Fruit fly (Drosophila melanogaster) whole organism: ENCODE results near the gene beat-Ib.

Experiments used
- CG8478 ChIP-seq: fragments of >200 bp; optimal IDR thresholded peaks from 2 replicates; lab custom pipeline; 2018; ENCODE audit warnings: inconsistent platforms
- Dll ChIP-seq: fragments of >200 bp; optimal IDR thresholded peaks from 2 replicates; lab custom pipeline; 2017
- EcR ChIP-seq, 2 experiments: fragments of >200 bp; optimal IDR thresholded peaks; 2 replicates each; lab custom pipeline; 2017; ENCODE audit warnings: missing biosample characterization in 2 of 2, missing genetic modification characterization in 2 of 2, missing genetic modification reagents in 2 of 2
- pan ChIP-seq: fragments of >200 bp; optimal IDR thresholded peaks from 2 replicates; lab custom pipeline; 2017
- psq ChIP-seq: fragments of >200 bp; optimal IDR thresholded peaks from 2 replicates; lab custom pipeline; 2017
- usp ChIP-seq: fragments of >200 bp; optimal IDR thresholded peaks from 2 replicates; lab custom pipeline; 2017; ENCODE audit warnings: missing biosample characterization, missing genetic modification characterization, mixed read lengths

The beat-Ib gene

DNA sequence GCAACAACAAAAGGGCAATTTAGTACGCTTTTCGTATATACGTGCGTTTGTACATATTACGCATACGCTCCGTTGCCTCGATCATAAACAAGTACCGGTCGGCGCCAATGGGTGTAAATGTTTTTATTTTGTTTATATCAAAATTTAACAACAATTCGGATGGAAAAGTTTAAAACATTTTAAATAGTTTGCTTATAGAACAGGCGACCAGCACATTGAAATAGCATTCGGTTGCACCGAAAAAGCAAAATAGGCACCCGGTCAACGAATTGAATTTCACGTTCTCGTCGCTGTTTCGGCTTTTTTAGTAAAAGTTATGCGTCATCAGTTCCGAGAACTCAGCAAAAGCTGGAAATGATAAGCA, 48.6 kb downstream of the beat-Ib start:
- TF ChIP-seq usp (GFP tag; lab: Kevin White, UChicago) (no peak), pan (lab: Kevin White, UChicago) (no peak), Dll (lab: Kevin White, UChicago) (no peak), EcR (GFP tag; optimal IDR thresholded peaks at IDR 0.05; lab: Kevin White, UChicago) (no peak), psq (lab: Kevin White, UChicago) (no peak), CG8478 (lab: Kevin White, UChicago) (no peak)

DNA sequence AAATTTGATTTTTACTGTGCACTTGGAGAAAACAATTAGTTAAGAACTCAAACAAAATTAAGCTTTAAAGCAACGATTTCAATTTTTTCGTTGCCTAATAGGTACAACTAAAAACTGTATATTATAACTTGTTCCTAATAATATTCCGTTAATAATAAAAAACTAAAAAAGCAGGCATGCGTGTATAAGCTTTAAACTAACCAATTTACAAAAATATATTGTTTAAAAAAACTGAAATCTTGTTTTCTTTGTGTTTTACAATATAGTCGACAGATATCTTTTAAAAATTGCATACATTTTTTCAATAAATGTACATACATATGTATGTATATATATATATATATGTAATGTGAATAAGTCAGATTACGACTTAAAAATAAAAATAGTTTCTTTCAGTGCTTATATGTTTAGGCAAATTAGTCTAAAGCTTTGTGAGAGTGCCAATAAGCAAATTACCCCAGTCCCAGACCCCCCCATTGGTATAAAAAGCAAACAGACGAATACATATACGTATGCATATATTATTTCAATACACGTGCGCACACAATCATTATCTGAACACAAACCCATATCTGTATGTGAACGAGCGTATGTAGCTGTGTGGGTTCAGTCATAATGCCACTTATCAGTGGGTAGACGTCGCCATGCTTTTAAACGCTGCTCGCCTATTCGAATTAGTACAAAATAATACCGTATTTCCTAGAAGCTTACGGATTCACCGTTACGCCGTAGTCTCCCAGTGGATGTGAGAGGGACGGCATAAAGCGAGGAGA, 49.1 kb downstream of the beat-Ib start:
- TF ChIP-seq Dll (lab: Kevin White, UChicago) = no peak
- peak in 1 of 2 experiments; percentile 20 for TF ChIP-seq EcR (GFP tag; optimal IDR thresholded peaks at IDR 0.05; lab: Kevin White, UChicago)
- no peak for TF ChIP-seq psq (lab: Kevin White, UChicago)

DNA sequence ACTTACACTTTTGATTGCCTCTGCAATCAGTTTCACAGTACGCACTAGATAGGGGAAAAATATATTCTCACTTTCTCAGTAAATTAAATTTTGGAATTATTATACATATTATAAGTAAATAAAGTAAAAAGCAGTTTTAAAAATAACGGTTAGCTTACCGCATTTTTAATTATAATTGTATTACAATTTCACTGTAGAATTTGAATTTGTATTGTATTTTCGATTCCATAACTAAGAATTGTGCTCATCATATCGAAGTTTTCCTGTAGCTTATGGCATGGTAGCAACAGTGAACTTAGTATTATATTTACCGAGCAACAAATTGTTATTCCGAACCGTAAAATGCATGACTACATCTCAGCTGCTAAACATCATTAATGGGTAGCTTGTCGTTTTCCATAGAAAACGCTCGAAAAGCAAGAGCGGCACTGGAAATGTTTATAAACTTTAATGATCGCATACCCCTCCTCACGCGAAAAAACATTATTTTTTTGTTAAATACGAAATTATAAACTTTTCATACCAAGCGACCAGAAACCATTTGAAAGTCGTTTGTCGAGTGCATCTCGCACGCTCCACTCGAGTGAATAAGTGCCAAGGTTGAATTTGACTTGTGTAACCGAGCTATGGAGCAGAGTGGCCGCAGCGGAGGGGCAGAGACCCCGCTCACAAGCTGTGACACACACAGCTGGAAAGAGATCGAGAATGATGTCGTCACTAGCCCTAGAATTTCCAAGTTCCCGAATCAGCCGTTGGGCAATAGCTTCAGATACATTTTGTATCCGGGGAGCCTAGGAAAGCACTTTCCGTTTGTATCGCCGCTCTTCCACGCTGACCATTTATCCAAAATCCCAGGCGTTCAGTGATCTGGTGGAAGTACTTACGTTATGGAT, 50.0 kb downstream of the beat-Ib start:
- TF ChIP-seq usp (GFP tag; lab: Kevin White, UChicago) = no peak
- no peak for TF ChIP-seq EcR (GFP tag; optimal IDR thresholded peaks at IDR 0.05; lab: Kevin White, UChicago)
- no peak for TF ChIP-seq Dll (lab: Kevin White, UChicago)
- no peak for TF ChIP-seq psq (lab: Kevin White, UChicago)
- TF ChIP-seq CG8478 (lab: Kevin White, UChicago) = no peak
- TF ChIP-seq pan (lab: Kevin White, UChicago) = no peak

DNA sequence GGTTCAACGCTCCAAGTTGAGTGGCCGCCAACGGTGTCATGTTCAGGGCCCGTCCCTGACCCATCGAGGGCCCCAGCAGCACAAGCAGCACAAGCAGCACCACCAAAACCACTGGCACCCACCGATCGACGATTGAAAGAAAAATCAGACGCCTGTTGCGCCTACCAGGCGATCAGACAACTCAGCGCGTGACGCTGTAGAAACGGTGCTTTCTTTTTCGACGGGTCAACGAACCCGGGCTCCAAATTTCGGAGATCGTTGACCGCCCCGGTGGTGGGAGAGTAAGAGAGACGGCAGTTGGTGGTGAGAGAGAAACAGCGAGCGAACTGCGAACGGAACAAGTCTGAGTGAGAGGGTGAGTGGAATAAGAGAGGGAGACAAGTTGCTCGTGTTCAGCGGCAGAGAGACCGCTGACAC, 50.6 kb downstream of the beat-Ib start:
- TF ChIP-seq usp (GFP tag; lab: Kevin White, UChicago) (no peak), CG8478 (lab: Kevin White, UChicago) (no peak), Dll (lab: Kevin White, UChicago) (peak; percentile 46), pan (lab: Kevin White, UChicago) (no peak), EcR (GFP tag; optimal IDR thresholded peaks at IDR 0.05; lab: Kevin White, UChicago) (peak; percentile 96 to 100), psq (lab: Kevin White, UChicago) (no peak)

DNA sequence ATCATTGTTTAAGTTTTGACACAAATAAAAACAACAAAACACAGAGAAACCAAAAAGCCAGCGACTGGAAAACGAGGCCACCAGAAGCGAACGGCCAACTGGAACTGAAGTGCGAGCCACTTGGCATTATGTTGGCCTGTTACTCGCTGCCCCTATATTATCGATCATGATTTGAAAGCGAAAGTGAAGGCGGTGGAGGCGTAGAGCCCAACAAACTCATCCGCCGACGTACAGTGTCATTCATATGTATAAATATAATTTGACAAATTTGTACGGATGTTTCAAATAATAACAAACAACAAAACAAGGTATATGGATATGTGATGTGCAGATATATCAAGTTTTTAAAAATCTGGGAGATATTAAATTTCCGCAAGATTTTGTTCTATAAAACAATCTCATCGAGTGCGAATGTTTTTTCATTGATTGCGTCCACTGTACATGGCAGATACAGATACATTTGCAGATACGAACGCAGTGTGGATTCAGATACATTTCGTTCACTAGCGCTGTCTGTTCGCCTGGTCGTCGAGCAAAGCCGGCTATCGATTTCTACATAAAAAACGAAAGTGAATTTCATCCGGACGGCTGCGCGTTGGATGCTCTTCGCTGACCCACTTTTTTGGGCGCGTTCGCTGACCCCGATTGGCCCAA, 51.2 kb downstream of the beat-Ib start:
- TF ChIP-seq CG8478 (lab: Kevin White, UChicago) (no peak), usp (GFP tag; lab: Kevin White, UChicago) (no peak), pan (lab: Kevin White, UChicago) (no peak), Dll (lab: Kevin White, UChicago) (no peak), psq (lab: Kevin White, UChicago) (no peak), EcR (GFP tag; optimal IDR thresholded peaks at IDR 0.05; lab: Kevin White, UChicago) (no peak)

DNA sequence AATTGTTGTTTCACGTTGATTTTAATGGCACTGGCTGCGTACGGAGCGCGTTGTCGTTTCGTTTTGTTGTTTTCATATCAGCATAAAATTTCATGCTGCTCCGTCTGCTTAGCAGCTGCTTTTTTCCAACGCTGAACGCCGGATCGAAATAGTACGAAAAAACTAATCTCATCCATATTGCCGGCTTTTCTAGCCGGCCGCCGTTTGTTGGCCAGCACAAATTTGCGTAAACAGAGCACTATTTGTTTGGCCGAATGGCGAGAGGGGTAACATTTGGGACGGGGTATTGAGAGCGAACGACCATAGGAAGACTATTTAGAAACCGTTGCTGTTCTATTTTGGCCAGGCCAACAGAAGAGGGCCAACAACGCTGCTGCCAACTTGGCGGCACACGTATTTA, 52.4 kb downstream of the beat-Ib start:
- TF ChIP-seq CG8478 (lab: Kevin White, UChicago) (no peak), Dll (lab: Kevin White, UChicago) (no peak), EcR (GFP tag; optimal IDR thresholded peaks at IDR 0.05; lab: Kevin White, UChicago) (no peak), usp (GFP tag; lab: Kevin White, UChicago) (no peak), pan (lab: Kevin White, UChicago) (no peak), psq (lab: Kevin White, UChicago) (no peak)

DNA sequence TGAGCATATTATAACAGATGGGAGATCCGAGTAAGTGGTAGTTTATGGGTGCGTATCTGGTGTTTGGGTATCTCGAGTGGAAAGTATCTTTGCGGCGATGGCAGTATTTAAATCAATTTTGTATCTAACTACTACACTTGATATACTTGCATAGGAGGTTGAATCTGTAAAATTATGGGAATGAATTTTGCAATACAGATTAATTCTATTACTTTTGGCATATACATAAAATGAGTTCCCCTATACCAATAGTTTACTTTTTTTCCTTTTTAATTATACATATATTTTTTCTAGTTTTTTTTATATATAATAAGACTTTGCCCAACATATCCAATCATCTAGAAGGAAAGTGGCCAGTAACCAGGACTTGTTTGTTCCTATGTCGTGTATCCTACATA, 53.0 kb downstream of the beat-Ib start:
- TF ChIP-seq usp (GFP tag; lab: Kevin White, UChicago) (no peak), psq (lab: Kevin White, UChicago) (no peak), EcR (GFP tag; optimal IDR thresholded peaks at IDR 0.05; lab: Kevin White, UChicago) (no peak), CG8478 (lab: Kevin White, UChicago) (no peak), pan (lab: Kevin White, UChicago) (no peak)

DNA sequence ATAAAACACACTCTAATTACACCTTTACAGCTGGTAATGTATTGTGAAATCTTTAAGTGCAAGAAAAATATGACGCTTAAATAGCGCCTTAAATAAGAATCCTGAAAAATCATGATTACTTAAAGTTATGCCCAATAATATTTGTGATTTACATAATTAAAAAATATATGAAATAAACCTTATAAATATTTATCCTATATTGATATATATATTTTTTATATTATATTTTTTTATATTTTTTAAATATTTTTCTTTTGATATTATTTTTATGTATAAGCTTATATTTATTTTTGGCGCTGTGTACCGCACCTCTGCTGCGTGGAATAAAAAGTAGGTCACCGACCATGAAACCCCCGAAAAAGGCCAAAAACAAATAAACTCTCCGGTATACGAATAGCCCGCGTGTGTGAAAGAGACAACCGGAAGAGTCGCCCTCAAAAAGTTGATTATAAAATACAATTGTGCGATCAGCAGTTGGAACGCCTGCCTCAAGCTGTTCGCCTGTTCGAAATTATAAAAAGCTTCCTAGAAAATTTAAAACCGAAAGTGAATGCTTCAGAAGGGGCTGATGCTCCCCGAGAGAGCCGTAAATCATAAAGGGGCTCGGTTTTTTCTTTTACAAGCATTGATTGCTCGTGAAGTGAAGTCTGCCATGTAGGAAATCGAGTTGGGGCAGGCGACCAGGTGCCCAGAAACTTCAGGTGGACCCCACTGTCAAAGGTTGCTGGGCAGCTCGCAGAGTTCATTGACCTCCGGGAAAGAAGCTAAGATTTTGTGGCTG, 53.5 kb downstream of the beat-Ib start:
- TF ChIP-seq pan (lab: Kevin White, UChicago) (no peak), usp (GFP tag; lab: Kevin White, UChicago) (no peak), Dll (lab: Kevin White, UChicago) (no peak), CG8478 (lab: Kevin White, UChicago) (no peak), EcR (GFP tag; optimal IDR thresholded peaks at IDR 0.05; lab: Kevin White, UChicago) (peak; percentile 78 to 91)

DNA sequence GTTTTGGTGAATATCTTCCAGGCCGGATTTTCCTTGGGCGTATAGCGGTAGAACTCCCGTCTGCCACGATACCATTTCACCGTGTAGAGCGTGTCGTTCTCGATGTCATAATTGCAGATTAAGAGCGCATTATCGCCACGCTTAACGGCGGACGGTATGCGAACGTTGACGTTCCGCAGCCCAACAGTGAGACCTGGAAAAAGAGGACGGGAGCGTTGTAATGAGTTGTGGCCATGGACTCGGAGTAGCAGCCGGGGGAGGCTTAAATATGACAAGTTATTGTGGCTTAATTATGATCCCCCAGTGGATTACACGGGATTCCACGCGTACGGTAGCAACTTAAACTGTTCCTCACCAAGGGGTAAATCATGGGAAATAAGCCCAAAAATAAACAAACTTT, 54.1 kb downstream of the beat-Ib start:
- no peak for TF ChIP-seq CG8478 (lab: Kevin White, UChicago)
- TF ChIP-seq psq (lab: Kevin White, UChicago) = no peak
- no peak for TF ChIP-seq EcR (GFP tag; optimal IDR thresholded peaks at IDR 0.05; lab: Kevin White, UChicago)
- TF ChIP-seq pan (lab: Kevin White, UChicago) = no peak
- TF ChIP-seq usp (GFP tag; lab: Kevin White, UChicago) = no peak
- TF ChIP-seq Dll (lab: Kevin White, UChicago) = no peak

DNA sequence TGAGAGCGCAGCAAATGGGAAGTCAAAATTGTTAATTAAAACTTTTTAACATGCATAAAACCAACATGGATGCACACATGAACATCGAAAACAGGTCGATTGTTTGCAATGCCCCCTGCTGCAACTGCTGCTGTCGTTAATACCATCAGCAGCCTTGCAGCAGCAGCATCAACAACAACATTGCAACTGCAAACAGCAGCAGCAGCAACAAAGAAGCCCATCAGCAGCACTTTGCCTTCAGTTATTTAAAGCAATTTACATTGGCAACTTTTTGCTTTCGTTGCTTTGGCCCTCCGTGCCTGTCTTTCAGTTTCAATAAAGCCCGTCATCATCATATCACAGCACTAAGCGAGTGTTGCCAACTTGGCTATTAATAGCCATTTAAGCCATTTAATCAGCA, 54.9 kb downstream of the beat-Ib start:
- TF ChIP-seq pan (lab: Kevin White, UChicago) (no peak), Dll (lab: Kevin White, UChicago) (no peak), EcR (GFP tag; optimal IDR thresholded peaks at IDR 0.05; lab: Kevin White, UChicago) (no peak), usp (GFP tag; lab: Kevin White, UChicago) (no peak), CG8478 (lab: Kevin White, UChicago) (no peak), psq (lab: Kevin White, UChicago) (no peak)
